Fruit fly (Drosophila melanogaster): ENCODE measurements around the gene Obp83cd.

DNA sequence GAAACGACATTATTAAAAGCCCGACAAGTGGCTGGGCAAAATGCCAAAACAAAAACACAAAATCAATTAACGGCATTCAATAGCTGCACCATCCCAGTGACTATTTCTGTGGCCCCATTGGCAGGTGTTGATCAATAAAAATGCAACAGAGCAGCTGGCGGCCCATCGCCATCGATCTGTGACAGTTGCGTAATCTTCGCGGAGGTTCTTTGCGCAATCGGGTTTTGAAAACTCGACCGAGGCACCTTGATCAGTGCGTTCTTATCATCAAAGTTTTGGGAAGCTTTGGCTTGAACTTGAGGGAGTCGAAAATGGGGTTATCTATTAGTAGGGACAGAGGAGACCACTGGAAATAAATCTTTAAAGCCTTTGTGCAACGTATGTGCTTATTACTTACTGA lies 581 bp upstream of the Obp83cd start:
- TF ChIP-seq CTCF (optimal IDR thresholded peaks at IDR 0.05) (no peak), CG8478 (optimal IDR thresholded peaks at IDR 0.05) (no peak)
